Fruit fly (Drosophila melanogaster) whole organism, embryonic: ENCODE measurements around the gene lin-28.

Source experiments
- CG10979 ChIP-seq: fragments of 200-800 bp; sonication (Bioruptor generic); optimal IDR thresholded peaks from 2 replicates; lab custom pipeline; 2018; ENCODE audit warnings: missing biosample characterization, mild to moderate bottlenecking, missing genetic modification characterization, moderate library complexity
- CG12942 ChIP-seq: fragments of 200-800 bp; sonication (Bioruptor generic); optimal IDR thresholded peaks from 3 replicates; lab custom pipeline; 2016; ENCODE audit warnings: missing biosample characterization, missing genetic modification characterization
- CG13624 ChIP-seq: fragments of 200-800 bp; sonication (Bioruptor generic); optimal IDR thresholded peaks from 2 replicates; lab custom pipeline; 2016; ENCODE audit warnings: missing biosample characterization, missing genetic modification characterization
- CG14441 ChIP-seq: fragments of 200-800 bp; sonication (Bioruptor generic); IDR thresholded peaks from 2 replicates; pipeline ENCODE4 v1.3.6; 2022; ENCODE audit warnings: missing biosample characterization, missing genetic modification characterization
- CG15073 ChIP-seq: fragments of 200-800 bp; sonication (Bioruptor generic); optimal IDR thresholded peaks from 2 replicates; lab custom pipeline; 2016; ENCODE audit warnings: missing biosample characterization, missing genetic modification characterization
- CG15479 ChIP-seq: fragments of 200-800 bp; sonication (Bioruptor generic); optimal IDR thresholded peaks from 3 replicates; lab custom pipeline; 2019; ENCODE audit warnings: missing biosample characterization, mild to moderate bottlenecking, missing genetic modification characterization, moderate library complexity
- CG17612 ChIP-seq: fragments of 200-800 bp; sonication (Bioruptor generic); IDR thresholded peaks from 2 replicates; pipeline ENCODE4 v1.3.6; 2022; ENCODE audit warnings: missing biosample characterization, missing genetic modification characterization
- CG3995 ChIP-seq: fragments of 200-800 bp; sonication (Bioruptor generic); optimal IDR thresholded peaks from 3 replicates; lab custom pipeline; 2016; ENCODE audit warnings: missing biosample characterization, missing genetic modification characterization
- CG4360 ChIP-seq: fragments of 200-800 bp; sonication (Bioruptor generic); IDR thresholded peaks from 2 replicates; pipeline ENCODE4 v1.3.6; 2022; ENCODE audit warnings: missing biosample characterization, missing genetic modification characterization
- CG5953 ChIP-seq: fragments of 200-800 bp; sonication (Bioruptor generic); IDR thresholded peaks from 2 replicates; pipeline ENCODE4 v1.3.6; 2022; ENCODE audit warnings: missing biosample characterization, missing genetic modification characterization
- CG7372 ChIP-seq: fragments of 200-800 bp; sonication (Bioruptor generic); IDR thresholded peaks from 2 replicates; pipeline ENCODE4 v1.3.6; 2022; ENCODE audit warnings: missing biosample characterization, missing genetic modification characterization
- CG7839 ChIP-seq: fragments of 200-800 bp; sonication (Bioruptor generic); optimal IDR thresholded peaks from 3 replicates; lab custom pipeline; 2018; ENCODE audit warnings: missing biosample characterization, mild to moderate bottlenecking, missing genetic modification characterization, moderate library complexity
- CG7987 ChIP-seq: fragments of 200-800 bp; sonication (Bioruptor generic); optimal IDR thresholded peaks from 2 replicates; lab custom pipeline; 2018; ENCODE audit warnings: missing biosample characterization, mild to moderate bottlenecking, missing genetic modification characterization, moderate library complexity
- CG8765 ChIP-seq: fragments of 200-800 bp; sonication (Bioruptor generic); IDR thresholded peaks from 2 replicates; pipeline ENCODE4 v1.3.6; 2022; ENCODE audit warnings: missing biosample characterization, missing genetic modification characterization
- CG9215 ChIP-seq: fragments of 200-800 bp; sonication (Bioruptor generic); IDR thresholded peaks from 2 replicates; pipeline ENCODE4 v1.3.6; 2022; ENCODE audit warnings: missing biosample characterization, missing genetic modification characterization
- CG9727 ChIP-seq: fragments of 200-800 bp; sonication (Bioruptor generic); optimal IDR thresholded peaks from 3 replicates; lab custom pipeline; 2017; ENCODE audit warnings: missing biosample characterization, mild to moderate bottlenecking, missing genetic modification characterization
- D ChIP-seq, 2 experiments: fragments of 200-800 bp in 1 of 2; fragments of >200 bp in 1 of 2; sonication (Bioruptor generic) in 1 of 2; optimal IDR thresholded peaks; 2 replicates in 1 of 2; 3 replicates in 1 of 2; lab custom pipeline; 2017; ENCODE audit warnings: mild to moderate bottlenecking in 1 of 2, missing biosample characterization in 1 of 2, missing genetic modification characterization in 1 of 2, missing genetic modification reagents in 1 of 2
- D19A ChIP-seq: fragments of 200-800 bp; optimal IDR thresholded peaks from 3 replicates; lab custom pipeline; 2019; ENCODE audit warnings: missing biosample characterization, mild to moderate bottlenecking, missing genetic modification characterization, moderate library complexity
- Dll ChIP-seq: fragments of 200-800 bp; sonication (Bioruptor generic); IDR thresholded peaks from 4 replicates; pipeline ENCODE4 v1.3.6; 2022; ENCODE audit warnings: missing biosample characterization, missing genetic modification characterization; ENCODE audit not compliant: partially characterized antibody
- Doc3 ChIP-seq: fragments of 200-800 bp; sonication (Bioruptor generic); IDR thresholded peaks from 3 replicates; pipeline ENCODE4 v1.3.6; 2022; ENCODE audit warnings: missing biosample characterization, missing genetic modification characterization; ENCODE audit not compliant: partially characterized antibody
- Elba2 ChIP-seq: fragments of 200-800 bp; sonication (Bioruptor generic); optimal IDR thresholded peaks from 3 replicates; lab custom pipeline; 2016; ENCODE audit warnings: missing biosample characterization, missing genetic modification characterization
- Myb ChIP-seq: fragments of 200-800 bp; sonication (Bioruptor generic); optimal IDR thresholded peaks from 2 replicates; lab custom pipeline; 2016; ENCODE audit warnings: missing biosample characterization, missing genetic modification characterization
- NK7.1 ChIP-seq: fragments of 200-800 bp; sonication (Bioruptor generic); optimal IDR thresholded peaks from 3 replicates; lab custom pipeline; 2016; ENCODE audit warnings: missing biosample characterization, missing genetic modification characterization
- Nf-YB ChIP-seq: fragments of 200-800 bp; sonication (Bioruptor generic); optimal IDR thresholded peaks from 3 replicates; lab custom pipeline; 2019; ENCODE audit warnings: missing biosample characterization, mild to moderate bottlenecking, missing genetic modification characterization, moderate library complexity
- Nf-YC ChIP-seq: fragments of 200-800 bp; optimal IDR thresholded peaks from 3 replicates; lab custom pipeline; 2019; ENCODE audit warnings: missing biosample characterization, mild to moderate bottlenecking, missing genetic modification characterization, moderate library complexity
- Sox100B ChIP-seq: fragments of 200-800 bp; sonication (Bioruptor generic); optimal IDR thresholded peaks from 3 replicates; lab custom pipeline; 2018; ENCODE audit warnings: missing biosample characterization, mild to moderate bottlenecking, missing genetic modification characterization
- Stat92E ChIP-seq, 3 experiments: fragments of >200 bp in 2 of 3; fragments of 200-800 bp in 1 of 3; sonication (Bioruptor generic) in 1 of 3; optimal IDR thresholded peaks; 2 replicates each; lab custom pipeline; 2017 to 2019; ENCODE audit warnings: missing biosample characterization in 3 of 3, missing genetic modification characterization in 3 of 3, mild to moderate bottlenecking in 1 of 3, moderate library complexity in 1 of 3
- amos ChIP-seq: fragments of 200-800 bp; sonication (Bioruptor generic); IDR thresholded peaks from 2 replicates; pipeline ENCODE4 v1.3.6; 2022; ENCODE audit warnings: missing biosample characterization, missing genetic modification characterization; ENCODE audit not compliant: partially characterized antibody
- ci ChIP-seq: fragments of 200-800 bp; sonication (Bioruptor generic); IDR thresholded peaks from 3 replicates; pipeline ENCODE4 v1.3.6; 2022; ENCODE audit warnings: missing biosample characterization, missing genetic modification characterization
- danr ChIP-seq: fragments of 200-800 bp; sonication (Bioruptor generic); IDR thresholded peaks from 2 replicates; pipeline ENCODE4 v1.3.6; 2022; ENCODE audit warnings: missing biosample characterization, missing genetic modification characterization
- dm ChIP-seq: fragments of 200-800 bp; sonication (Bioruptor generic); optimal IDR thresholded peaks from 3 replicates; lab custom pipeline; 2016; ENCODE audit warnings: missing biosample characterization, missing genetic modification characterization
- ems ChIP-seq: fragments of 200-800 bp; sonication (Bioruptor generic); optimal IDR thresholded peaks from 3 replicates; lab custom pipeline; 2016; ENCODE audit warnings: missing biosample characterization, missing genetic modification characterization
- fd3F ChIP-seq: fragments of 200-800 bp; sonication (Bioruptor generic); optimal IDR thresholded peaks from 2 replicates; lab custom pipeline; 2018; ENCODE audit warnings: missing biosample characterization, mild to moderate bottlenecking, missing genetic modification characterization, moderate library complexity
- grn ChIP-seq: fragments of 200-800 bp; sonication (Bioruptor generic); optimal IDR thresholded peaks from 3 replicates; lab custom pipeline; 2017; ENCODE audit warnings: missing biosample characterization, missing genetic modification characterization
- hb ChIP-seq: fragments of 200-800 bp; sonication (Bioruptor generic); IDR thresholded peaks from 3 replicates; pipeline ENCODE4 v1.3.6; 2022; ENCODE audit warnings: missing biosample characterization, missing genetic modification characterization; ENCODE audit not compliant: partially characterized antibody
- insv ChIP-seq, 2 experiments: fragments of 200-800 bp; sonication (Bioruptor generic); optimal IDR thresholded peaks; 3 replicates each; lab custom pipeline; 2016 to 2018; ENCODE audit warnings: missing biosample characterization in 2 of 2, missing genetic modification characterization in 2 of 2
- nmo ChIP-seq: fragments of 200-800 bp; sonication (Bioruptor generic); optimal IDR thresholded peaks from 2 replicates; lab custom pipeline; 2018; ENCODE audit warnings: missing biosample characterization, mild to moderate bottlenecking, missing genetic modification characterization, moderate library complexity
- oc ChIP-seq: fragments of 200-800 bp; sonication (Bioruptor generic); optimal IDR thresholded peaks from 2 replicates; lab custom pipeline; 2018; ENCODE audit warnings: missing biosample characterization, mild to moderate bottlenecking, missing genetic modification characterization, moderate library complexity
- odd ChIP-seq: fragments of 200-800 bp; sonication (Bioruptor generic); optimal IDR thresholded peaks from 2 replicates; lab custom pipeline; 2017; ENCODE audit warnings: missing biosample characterization, mild to moderate bottlenecking, missing genetic modification characterization
- pros ChIP-seq: fragments of 200-800 bp; sonication (Bioruptor generic); optimal IDR thresholded peaks from 3 replicates; lab custom pipeline; 2019; ENCODE audit warnings: missing biosample characterization, mild to moderate bottlenecking, missing genetic modification characterization, moderate library complexity
- rib ChIP-seq: fragments of 200-800 bp; sonication (Bioruptor generic); IDR thresholded peaks from 2 replicates; pipeline ENCODE4 v1.3.6; 2022; ENCODE audit warnings: missing biosample characterization, missing genetic modification characterization
- salm ChIP-seq: fragments of 200-800 bp; sonication (Bioruptor generic); optimal IDR thresholded peaks from 2 replicates; lab custom pipeline; 2018; ENCODE audit warnings: missing biosample characterization, mild to moderate bottlenecking, missing genetic modification characterization
- sqz ChIP-seq: fragments of 200-800 bp; sonication (Bioruptor generic); optimal IDR thresholded peaks from 3 replicates; lab custom pipeline; 2018; ENCODE audit warnings: missing biosample characterization, mild to moderate bottlenecking, missing genetic modification characterization
- tio ChIP-seq: fragments of 200-800 bp; sonication (Bioruptor generic); optimal IDR thresholded peaks from 2 replicates; lab custom pipeline; 2017; ENCODE audit warnings: missing biosample characterization, missing genetic modification characterization, inconsistent platforms
- tll ChIP-seq, 2 experiments: fragments of 200-800 bp in 1 of 2; fragments of >200 bp in 1 of 2; sonication (Bioruptor generic) in 1 of 2; optimal IDR thresholded peaks; 2 replicates each; lab custom pipeline; 2017 to 2019; ENCODE audit warnings: missing biosample characterization in 2 of 2, missing genetic modification characterization in 2 of 2, mild to moderate bottlenecking in 1 of 2, moderate library complexity in 1 of 2

The lin-28 gene

dm6 chr3L:5643733-5644132 lies 10.7 kb upstream of the lin-28 start:
- no peak for TF ChIP-seq CG10979 (tag; lab: Kevin White, UChicago)
- TF ChIP-seq CG15073 (GFP tag; lab: Kevin White, UChicago), result no peak
- no peak for TF ChIP-seq ci (GFP tag; lab: Robert Waterston, UW)
- TF ChIP-seq D19A (tag; lab: Kevin White, UChicago), result no peak
- TF ChIP-seq Sox100B, result no peak
- TF ChIP-seq CG3995 (GFP tag; lab: Kevin White, UChicago), result no peak
- no peak for TF ChIP-seq CG17612
- no peak for TF ChIP-seq odd (GFP tag; lab: Kevin White, UChicago)
- no peak for TF ChIP-seq CG9727
- TF ChIP-seq fd3F (GFP tag; lab: Kevin White, UChicago), result no peak
- TF ChIP-seq danr (GFP tag; lab: Robert Waterston, UW), result no peak
- TF ChIP-seq tll (GFP tag; optimal IDR thresholded peaks at IDR 0.05; lab: Kevin White, UChicago), result no peak
- TF ChIP-seq, all 482 proteins: peak for 0

dm6 chr3L:5654955-5655750 lies 672 bp downstream of the lin-28 start:
- peak; percentile 87 for TF ChIP-seq sqz (GFP tag; lab: Kevin White, UChicago)
- peak; percentile 85 for TF ChIP-seq CG13624 (GFP tag; lab: Kevin White, UChicago)
- peak; percentile 76 for TF ChIP-seq CG15479 (GFP tag; lab: Kevin White, UChicago)
- TF ChIP-seq Dll (GFP tag; lab: Robert Waterston, UW), result no peak
- peak; percentile 69 for TF ChIP-seq Nf-YC (tag; lab: Kevin White, UChicago)
- peak; percentile 28 to 94 for TF ChIP-seq insv (GFP tag; optimal IDR thresholded peaks at IDR 0.05; lab: Kevin White, UChicago)
- TF ChIP-seq CG4360 (GFP tag; lab: Robert Waterston, UW), result no peak
- TF ChIP-seq D (optimal IDR thresholded peaks at IDR 0.05; lab: Kevin White, UChicago), result no peak
- TF ChIP-seq D (GFP tag; optimal IDR thresholded peaks at IDR 0.05; lab: Kevin White, UChicago), result no peak
- TF ChIP-seq tio (GFP tag; lab: Kevin White, UChicago), result no peak
- peak in 1 of 3 experiments; percentile 21 for TF ChIP-seq Stat92E (GFP tag; optimal IDR thresholded peaks at IDR 0.05; lab: Kevin White, UChicago)
- no peak for TF ChIP-seq Doc3 (GFP tag; lab: Robert Waterston, UW)
- TF ChIP-seq CG14441 (GFP tag; lab: Robert Waterston, UW), result peak; percentile 42; the same call in 1 of the 2 replicates
- peak; percentile 83 for TF ChIP-seq Elba2 (GFP tag; lab: Kevin White, UChicago)
- peak; percentile 67 for TF ChIP-seq grn (GFP tag; lab: Kevin White, UChicago)
- TF ChIP-seq Nf-YB (GFP tag; lab: Kevin White, UChicago), result peak; percentile 91
- 0 out of 2 replicates have a peak, but pooled peaks have one; percentile 3 for TF ChIP-seq CG8765 (GFP tag; lab: Robert Waterston, UW)
- no peak for TF ChIP-seq salm (tag; lab: Kevin White, UChicago)
- TF ChIP-seq hb (GFP tag; lab: Robert Waterston, UW), result no peak
- no peak for TF ChIP-seq NK7.1 (GFP tag; lab: Kevin White, UChicago)
- peak; percentile 20 for TF ChIP-seq dm (GFP tag; lab: Kevin White, UChicago)
- TF ChIP-seq amos, result no peak
- no peak for TF ChIP-seq CG9215 (GFP tag; lab: Robert Waterston, UW)
- peak; percentile 35 for TF ChIP-seq oc (tag; lab: Kevin White, UChicago)
- TF ChIP-seq CG7839 (tag; lab: Kevin White, UChicago), result peak; percentile 5
- no peak for TF ChIP-seq D19A (tag; lab: Kevin White, UChicago)
- no peak for TF ChIP-seq CG7987 (GFP tag; lab: Kevin White, UChicago)
- TF ChIP-seq CG7372 (GFP tag; lab: Robert Waterston, UW), result no peak
- TF ChIP-seq CG5953 (GFP tag; lab: Robert Waterston, UW), result no peak
- TF ChIP-seq ems (GFP tag; lab: Kevin White, UChicago), result no peak
- no peak for TF ChIP-seq CG12942 (GFP tag; lab: Kevin White, UChicago)
- TF ChIP-seq pros, result peak; percentile 97
- no peak for TF ChIP-seq nmo (GFP tag; lab: Kevin White, UChicago)
- peak; percentile 68; the same call in 1 of the 2 replicates for TF ChIP-seq rib
- no peak for TF ChIP-seq Myb
